Fruit fly (Drosophila melanogaster) whole organism, adult: ENCODE measurements around the gene Npc2h.

Experiments used
- CG11617 ChIP-seq: fragments of 200-800 bp; sonication (Bioruptor generic); optimal IDR thresholded peaks from 2 replicates; lab custom pipeline; 2017; ENCODE audit warnings: mild to moderate bottlenecking, missing biosample characterization, missing genetic modification reagents, missing genetic modification characterization
- CG12768 ChIP-seq: fragments of 200-800 bp; sonication (Bioruptor generic); optimal IDR thresholded peaks from 2 replicates; lab custom pipeline; 2017; ENCODE audit warnings: missing biosample characterization, missing genetic modification characterization, mild to moderate bottlenecking, moderate library complexity, missing genetic modification reagents
- CG1620 ChIP-seq: fragments of 200-800 bp; sonication (Bioruptor generic); optimal IDR thresholded peaks from 2 replicates; lab custom pipeline; 2016; ENCODE audit warnings: missing biosample characterization, missing genetic modification characterization
- CG33017 ChIP-seq: fragments of 200-800 bp; sonication (Bioruptor generic); optimal IDR thresholded peaks from 2 replicates; lab custom pipeline; 2018; ENCODE audit warnings: missing biosample characterization, mild to moderate bottlenecking, missing genetic modification characterization, moderate library complexity
- CG5204 ChIP-seq: fragments of 200-800 bp; sonication (Bioruptor generic); optimal IDR thresholded peaks from 2 replicates; lab custom pipeline; 2016; ENCODE audit warnings: missing biosample characterization, missing genetic modification characterization
- CG7045 ChIP-seq: fragments of 200-800 bp; sonication (Bioruptor generic); optimal IDR thresholded peaks from 2 replicates; lab custom pipeline; 2017; ENCODE audit warnings: missing biosample characterization, mild to moderate bottlenecking, missing genetic modification characterization
- CG7101 ChIP-seq: fragments of 200-800 bp; sonication (Bioruptor generic); optimal IDR thresholded peaks from 2 replicates; lab custom pipeline; 2018; ENCODE audit warnings: missing biosample characterization, mild to moderate bottlenecking, missing genetic modification characterization, moderate library complexity
- Clk ChIP-seq: fragments of 200-800 bp; sonication (Bioruptor generic); optimal IDR thresholded peaks from 2 replicates; lab custom pipeline; 2017; ENCODE audit warnings: missing biosample characterization, missing genetic modification characterization
- Hr96 ChIP-seq: fragments of 200-800 bp; sonication (Bioruptor generic); optimal IDR thresholded peaks from 2 replicates; lab custom pipeline; 2016; ENCODE audit warnings: missing biosample characterization, missing genetic modification characterization
- cic ChIP-seq: fragments of 200-800 bp; sonication (Bioruptor generic); optimal IDR thresholded peaks from 2 replicates; lab custom pipeline; 2017; ENCODE audit warnings: missing biosample characterization, mild to moderate bottlenecking, missing genetic modification characterization, moderate library complexity
- cnc ChIP-seq, 2 experiments: fragments of >200 bp; optimal IDR thresholded peaks; 2 replicates each; lab custom pipeline; 2017
- ovo ChIP-seq: fragments of 200-800 bp; sonication (Bioruptor generic); optimal IDR thresholded peaks from 2 replicates; lab custom pipeline; 2016; ENCODE audit warnings: missing biosample characterization, missing genetic modification characterization
- tj ChIP-seq: fragments of 200-800 bp; sonication (Bioruptor generic); optimal IDR thresholded peaks from 3 replicates; lab custom pipeline; 2017; ENCODE audit warnings: missing biosample characterization, mild to moderate bottlenecking, missing genetic modification characterization, moderate library complexity
- toe ChIP-seq: fragments of 200-800 bp; sonication (Bioruptor generic); optimal IDR thresholded peaks from 2 replicates; lab custom pipeline; 2016; ENCODE audit warnings: missing biosample characterization, missing genetic modification characterization

DNA sequence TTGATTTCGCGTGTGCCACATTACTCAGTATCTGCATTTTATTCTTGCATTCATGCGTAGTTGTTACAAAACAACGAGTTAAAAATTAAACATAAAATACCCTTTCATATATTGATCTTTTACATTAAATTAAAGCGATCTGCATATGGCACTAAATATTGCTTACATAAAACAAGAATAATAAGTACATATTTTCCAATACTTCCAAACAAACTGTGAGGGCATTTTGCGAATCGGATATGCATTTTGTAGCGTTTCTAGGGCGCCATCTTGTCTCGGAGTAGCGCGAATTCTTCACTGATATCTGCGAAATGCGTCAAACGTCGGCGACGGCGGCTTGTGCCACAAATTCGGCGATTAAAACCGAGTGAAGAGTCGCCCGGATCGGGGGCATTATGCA, 4.7 kb downstream of the Npc2h start:
- TF ChIP-seq toe (GFP tag; lab: Kevin White, UChicago) (no peak), tj (GFP tag; lab: Kevin White, UChicago) (no peak), CG11617 (GFP tag; lab: Kevin White, UChicago) (no peak), CG33017 (tag; lab: Kevin White, UChicago) (no peak), cnc (optimal IDR thresholded peaks at IDR 0.05; lab: Kevin White, UChicago) (no peak), CG12768 (GFP tag; lab: Kevin White, UChicago) (no peak), ovo (GFP tag; lab: Kevin White, UChicago) (no peak), cic (GFP tag; lab: Kevin White, UChicago) (no peak), Hr96 (GFP tag; lab: Kevin White, UChicago) (no peak), CG7101 (no peak), CG1620 (GFP tag; lab: Kevin White, UChicago) (no peak), CG7045 (no peak), Clk (GFP tag; lab: Kevin White, UChicago) (no peak), CG5204 (no peak)
